Fruit fly (Drosophila melanogaster): ENCODE measurements around the gene Mnat9.
A peak's percentile ranks its signal among the peaks of the same experiment; 100 is the strongest.

Mnat9 gene

DNA sequence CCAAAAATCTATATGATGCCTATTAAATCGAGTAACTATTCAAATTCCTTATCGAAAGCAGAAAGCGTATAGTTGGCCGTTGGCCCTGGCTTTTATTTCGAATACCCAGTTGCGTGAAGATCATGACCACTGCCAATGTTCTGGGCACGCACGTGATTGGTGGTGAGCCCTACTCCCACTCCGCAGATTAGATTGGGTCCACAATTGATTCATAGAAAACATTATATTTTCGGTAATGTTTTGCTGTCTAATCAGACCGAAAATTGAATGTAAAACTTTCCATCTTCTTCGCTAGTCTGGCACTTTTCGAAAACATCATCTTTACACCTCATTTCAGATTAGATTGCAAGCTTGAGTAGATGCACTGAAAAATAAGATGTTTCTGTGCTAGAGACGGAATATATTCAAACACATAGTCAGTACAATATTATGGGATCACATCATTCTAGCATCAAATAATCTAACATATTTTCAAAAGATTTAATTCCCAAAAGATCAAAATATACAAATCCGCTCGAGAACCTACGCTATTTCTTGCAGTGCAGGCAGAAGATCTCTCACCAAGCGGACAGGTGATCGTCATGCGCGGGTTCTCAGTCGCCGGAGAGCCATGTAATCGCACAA is 23.6 kb downstream of the Mnat9 start, which contains the start of gene CG1774 (continued):
- TF ChIP-seq CG1647 (GFP tag; optimal IDR thresholded peaks at IDR 0.05) (peak; percentile 68), CG4730 (GFP tag; IDR thresholded peaks at IDR 0.05) (peak; percentile 46; the same call in 1 of the 2 replicates), ERR (GFP tag; optimal IDR thresholded peaks at IDR 0.05) (peak; percentile 88), ham (GFP tag; IDR thresholded peaks at IDR 0.05) (0 out of 2 replicates have a peak, but pooled peaks have one; percentile 48), H15 (GFP tag; IDR thresholded peaks at IDR 0.05) (peak; percentile 55; the same call in 2 of the 3 replicates), ab (GFP tag; optimal IDR thresholded peaks at IDR 0.05) (peak; percentile 21), CG7786 (GFP tag; optimal IDR thresholded peaks at IDR 0.05) (peak; percentile 87), E2f2 (GFP tag; IDR thresholded peaks at IDR 0.05) (peak; percentile 44), CG30431 (GFP tag; optimal IDR thresholded peaks at IDR 0.05) (peak; percentile 43), CG17912 (GFP tag; optimal IDR thresholded peaks at IDR 0.05) (no peak), gem (tag; optimal IDR thresholded peaks at IDR 0.05) (peak; percentile 85), knrl (GFP tag; IDR thresholded peaks at IDR 0.05; ENCODE audit: partially characterized antibody) (no peak), C15 (GFP tag; IDR thresholded peaks at IDR 0.05) (no peak), danr (GFP tag; IDR thresholded peaks at IDR 0.05) (no peak; the same call in 1 of the 2 replicates), esg (GFP tag; conservative IDR thresholded peaks at IDR 0.05) (peak; percentile 60; the same call in 1 of the 2 replicates), onecut (GFP tag; IDR thresholded peaks at IDR 0.05) (0 out of 2 replicates have a peak, but pooled peaks have one; percentile 22), Fer1 (GFP tag; optimal IDR thresholded peaks at IDR 0.05) (peak; percentile 88), Nf-YA (GFP tag; IDR thresholded peaks at IDR 0.05) (peak; percentile 44; the same call in 1 of the 2 replicates), sens (GFP tag) (peak; percentile 92), cato (GFP tag; optimal IDR thresholded peaks at IDR 0.05; ENCODE audit: borderline replicate concordance) (peak; percentile 17), CG13123 (GFP tag; optimal IDR thresholded peaks at IDR 0.05) (peak; percentile 11), kni (GFP tag; optimal IDR thresholded peaks at IDR 0.05) (no peak), sim (GFP tag; IDR thresholded peaks at IDR 0.05) (no peak), B-H1 (GFP tag; IDR thresholded peaks at IDR 0.05) (peak; percentile 41; the same call in 1 of the 3 replicates), tx (GFP tag; optimal IDR thresholded peaks at IDR 0.05) (peak; percentile 70), btn (GFP tag; optimal IDR thresholded peaks at IDR 0.05) (peak; percentile 36), chm (GFP tag; IDR thresholded peaks at IDR 0.05) (peak; percentile 39; the same call in 1 of the 2 replicates), kah (GFP tag; optimal IDR thresholded peaks at IDR 0.05) (no peak), Mrtf (GFP tag; IDR thresholded peaks at IDR 0.05) (peak; percentile 41; the same call in 1 of the 3 replicates), CG8388 (GFP tag; optimal IDR thresholded peaks at IDR 0.05) (peak; percentile 53), CG11695 (GFP tag; IDR thresholded peaks at IDR 0.05) (peak; percentile 79), gsb-n (tag; optimal IDR thresholded peaks at IDR 0.05) (no peak), CG33213 (GFP tag; optimal IDR thresholded peaks at IDR 0.05) (peak; percentile 66), eve (GFP tag; optimal IDR thresholded peaks at IDR 0.05) (no peak), CG2129 (GFP tag; IDR thresholded peaks at IDR 0.05; ENCODE audit: partially characterized antibody) (no peak), GATAe (GFP tag; conservative IDR thresholded peaks at IDR 0.05) (peak; percentile 51; the same call in 1 of the 2 replicates), dpn (GFP tag; optimal IDR thresholded peaks at IDR 0.05) (peak; percentile 84 to 89), CG3995 (GFP tag; optimal IDR thresholded peaks at IDR 0.05) (peak; percentile 52), TFAM (GFP tag; optimal IDR thresholded peaks at IDR 0.05) (no peak), CG17385 (GFP tag; optimal IDR thresholded peaks at IDR 0.05) (peak; percentile 74), gro (GFP tag; optimal IDR thresholded peaks at IDR 0.05) (peak; percentile 92), schlank (tag; optimal IDR thresholded peaks at IDR 0.05) (peak; percentile 78), Elba2 (GFP tag; optimal IDR thresholded peaks at IDR 0.05) (no peak), eyg (GFP tag; optimal IDR thresholded peaks at IDR 0.05) (peak; percentile 55), prd (optimal IDR thresholded peaks at IDR 0.05) (no peak), prd (GFP tag; IDR thresholded peaks at IDR 0.05) (peak; percentile 78), caup (GFP tag; optimal IDR thresholded peaks at IDR 0.05; ENCODE audit: severe bottlenecking) (peak; percentile 90), CG17361 (GFP tag; IDR thresholded peaks at IDR 0.05) (peak; percentile 78), CG9437 (GFP tag; optimal IDR thresholded peaks at IDR 0.05) (peak; percentile 33), mld (GFP tag; IDR thresholded peaks at IDR 0.05; ENCODE audit: partially characterized antibody) (no peak), Dip2 (GFP tag; IDR thresholded peaks at IDR 0.05) (no peak)

Data from whole organism, embryonic.